Fruit fly (Drosophila melanogaster) whole organism, embryonic: ENCODE data around the gene GNBP3.
A peak's percentile ranks its signal among the peaks of the same experiment; 100 is the strongest.

Source experiments
- Abd-B ChIP-seq: fragments of 200-800 bp; sonication (Bioruptor generic); optimal IDR thresholded peaks from 2 replicates; lab custom pipeline; 2018; ENCODE audit warnings: missing biosample characterization, mild to moderate bottlenecking, missing genetic modification characterization, moderate library complexity
- Adf1 ChIP-seq: fragments of 200-800 bp; sonication (Bioruptor generic); IDR thresholded peaks from 2 replicates; pipeline ENCODE4 v1.3.6; 2022; ENCODE audit warnings: missing biosample characterization, missing genetic modification characterization
- Awh ChIP-seq: fragments of 200-800 bp; sonication (Bioruptor generic); IDR thresholded peaks from 2 replicates; pipeline ENCODE4, ENCODE4 v1.3.6; 2022; ENCODE audit warnings: missing biosample characterization, missing genetic modification characterization
- CG10321 ChIP-seq: fragments of 200-800 bp; sonication (Bioruptor generic); IDR thresholded peaks from 2 replicates; pipeline ENCODE4 v1.3.6; 2022; ENCODE audit warnings: missing biosample characterization, missing genetic modification characterization
- CG10565 ChIP-seq: fragments of 200-800 bp; sonication (Bioruptor generic); optimal IDR thresholded peaks from 3 replicates; lab custom pipeline; 2016; ENCODE audit warnings: missing biosample characterization, mild to moderate bottlenecking, missing genetic modification characterization
- CG11560 ChIP-seq: fragments of 200-800 bp; sonication (Bioruptor generic); IDR thresholded peaks from 3 replicates; pipeline ENCODE4 v1.3.6; 2022; ENCODE audit warnings: missing biosample characterization, missing genetic modification characterization
- CG1233 ChIP-seq: fragments of 200-800 bp; sonication (Bioruptor generic); optimal IDR thresholded peaks from 4 replicates; lab custom pipeline; 2018; ENCODE audit warnings: missing biosample characterization, mild to moderate bottlenecking, missing genetic modification characterization
- CG12659 ChIP-seq: fragments of 200-800 bp; sonication (Bioruptor generic); optimal IDR thresholded peaks from 3 replicates; lab custom pipeline; 2017; ENCODE audit warnings: mild to moderate bottlenecking, missing biosample characterization, missing genetic modification reagents, missing genetic modification characterization
- CG13894 ChIP-seq: fragments of 200-800 bp; sonication (Bioruptor generic); optimal IDR thresholded peaks from 3 replicates; lab custom pipeline; 2018; ENCODE audit warnings: missing biosample characterization, mild to moderate bottlenecking, missing genetic modification characterization, moderate library complexity
- CG14050 ChIP-seq: fragments of 200-800 bp; sonication (Bioruptor generic); IDR thresholded peaks from 3 replicates; pipeline ENCODE4 v1.3.6; 2022; ENCODE audit warnings: missing biosample characterization, missing genetic modification characterization
- CG14441 ChIP-seq: fragments of 200-800 bp; sonication (Bioruptor generic); IDR thresholded peaks from 2 replicates; pipeline ENCODE4 v1.3.6; 2022; ENCODE audit warnings: missing biosample characterization, missing genetic modification characterization
- CG17186 ChIP-seq: fragments of 200-800 bp; sonication (Bioruptor generic); optimal IDR thresholded peaks from 3 replicates; lab custom pipeline; 2017; ENCODE audit warnings: missing biosample characterization, missing genetic modification reagents, missing genetic modification characterization
- CG17802 ChIP-seq: fragments of 200-800 bp; sonication (Bioruptor generic); optimal IDR thresholded peaks from 2 replicates; lab custom pipeline; 2018; ENCODE audit warnings: missing biosample characterization, mild to moderate bottlenecking, missing genetic modification characterization, moderate library complexity
- CG2875 ChIP-seq: fragments of 200-800 bp; sonication (Bioruptor generic); optimal IDR thresholded peaks from 2 replicates; lab custom pipeline; 2017; ENCODE audit warnings: missing biosample characterization, mild to moderate bottlenecking, missing genetic modification characterization, missing genetic modification reagents
- CG4328 ChIP-seq: fragments of 200-800 bp; sonication (Bioruptor generic); optimal IDR thresholded peaks from 3 replicates; lab custom pipeline; 2017; ENCODE audit warnings: missing biosample characterization, missing genetic modification reagents, missing genetic modification characterization
- CG43689 ChIP-seq: fragments of 200-800 bp; sonication (Bioruptor generic); IDR thresholded peaks from 2 replicates; pipeline ENCODE4 v1.3.6; 2022; ENCODE audit warnings: missing biosample characterization, missing genetic modification characterization
- CG4424 ChIP-seq: fragments of 200-800 bp; sonication (Bioruptor generic); optimal IDR thresholded peaks from 3 replicates; lab custom pipeline; 2016; ENCODE audit warnings: missing biosample characterization, missing genetic modification characterization
- CG6765 ChIP-seq: fragments of 200-800 bp; sonication (Bioruptor generic); optimal IDR thresholded peaks from 3 replicates; lab custom pipeline; 2017; ENCODE audit warnings: missing biosample characterization, mild to moderate bottlenecking, missing genetic modification characterization
- CG7745 ChIP-seq: fragments of 200-800 bp; sonication (Bioruptor generic); optimal IDR thresholded peaks from 2 replicates; lab custom pipeline; 2018; ENCODE audit warnings: missing biosample characterization, mild to moderate bottlenecking, missing genetic modification characterization, moderate library complexity
- CG7786 ChIP-seq: fragments of 200-800 bp; sonication (Bioruptor generic); optimal IDR thresholded peaks from 2 replicates; lab custom pipeline; 2016; ENCODE audit warnings: missing biosample characterization, missing genetic modification characterization
- Camta ChIP-seq: fragments of 200-800 bp; sonication (Bioruptor generic); optimal IDR thresholded peaks from 2 replicates; lab custom pipeline; 2016; ENCODE audit warnings: missing biosample characterization, missing genetic modification characterization
- Dip2 ChIP-seq: fragments of 200-800 bp; sonication (Bioruptor generic); IDR thresholded peaks from 2 replicates; pipeline ENCODE4 v1.3.6; 2022; ENCODE audit warnings: missing biosample characterization, missing genetic modification characterization
- Doc2 ChIP-seq: fragments of 200-800 bp; sonication (Bioruptor generic); IDR thresholded peaks from 2 replicates; pipeline ENCODE4 v1.3.6; 2022; ENCODE audit warnings: missing biosample characterization, missing genetic modification characterization
- Eip74EF ChIP-seq, 2 experiments: fragments of 200-800 bp in 1 of 2; fragments of >200 bp in 1 of 2; sonication (Bioruptor generic) in 1 of 2; optimal IDR thresholded peaks; 2 replicates each; lab custom pipeline; 2017 to 2019; ENCODE audit warnings: missing biosample characterization in 2 of 2, missing genetic modification characterization in 2 of 2, mild to moderate bottlenecking in 1 of 2, moderate library complexity in 1 of 2
- Ets97D ChIP-seq: fragments of 200-800 bp; sonication (Bioruptor generic); optimal IDR thresholded peaks from 3 replicates; lab custom pipeline; 2016; ENCODE audit warnings: missing biosample characterization, missing genetic modification characterization
- HHEX ChIP-seq: fragments of 200-800 bp; sonication (Bioruptor generic); optimal IDR thresholded peaks from 3 replicates; lab custom pipeline; 2017; ENCODE audit warnings: missing biosample characterization, mild to moderate bottlenecking, missing genetic modification characterization, missing genetic modification reagents
- HLHmδ ChIP-seq: fragments of 200-800 bp; sonication (Bioruptor generic); optimal IDR thresholded peaks from 2 replicates; lab custom pipeline; 2018; ENCODE audit warnings: missing biosample characterization, mild to moderate bottlenecking, missing genetic modification characterization, moderate library complexity
- Hr39 ChIP-seq: fragments of >200 bp; optimal IDR thresholded peaks from 2 replicates; lab custom pipeline; 2017
- Lim3 ChIP-seq: fragments of 200-800 bp; sonication (Bioruptor generic); IDR thresholded peaks from 2 replicates; pipeline ENCODE4 v1.3.6; 2022; ENCODE audit warnings: missing biosample characterization, missing genetic modification characterization
- MBD-R2 ChIP-seq: fragments of 200-800 bp; sonication (Bioruptor generic); IDR thresholded peaks from 2 replicates; pipeline ENCODE4 v1.3.6; 2022; ENCODE audit warnings: missing biosample characterization, missing genetic modification characterization
- MTF-1 ChIP-seq: fragments of 200-800 bp; sonication (Bioruptor generic); optimal IDR thresholded peaks from 2 replicates; lab custom pipeline; 2018; ENCODE audit warnings: missing biosample characterization, mild to moderate bottlenecking, missing genetic modification characterization, borderline replicate concordance
- Mrtf ChIP-seq: fragments of 200-800 bp; sonication (Bioruptor generic); IDR thresholded peaks from 3 replicates; pipeline ENCODE4 v1.3.6; 2022; ENCODE audit warnings: missing biosample characterization, missing genetic modification characterization
- Oli ChIP-seq: fragments of 200-800 bp; sonication (Bioruptor generic); optimal IDR thresholded peaks from 2 replicates; lab custom pipeline; 2018; ENCODE audit warnings: missing biosample characterization, mild to moderate bottlenecking, missing genetic modification characterization, moderate library complexity
- Optix ChIP-seq: fragments of 200-800 bp; sonication (Bioruptor generic); IDR thresholded peaks from 3 replicates; pipeline ENCODE4 v1.3.6; 2022; ENCODE audit warnings: missing biosample characterization, missing genetic modification characterization
- Sry-β ChIP-seq: fragments of 200-800 bp; sonication (Bioruptor generic); optimal IDR thresholded peaks from 2 replicates; lab custom pipeline; 2018; ENCODE audit warnings: missing biosample characterization, mild to moderate bottlenecking, missing genetic modification characterization, moderate library complexity
- Stat92E ChIP-seq, 3 experiments: fragments of >200 bp in 2 of 3; fragments of 200-800 bp in 1 of 3; sonication (Bioruptor generic) in 1 of 3; optimal IDR thresholded peaks; 2 replicates each; lab custom pipeline; 2017 to 2019; ENCODE audit warnings: missing biosample characterization in 3 of 3, missing genetic modification characterization in 3 of 3, mild to moderate bottlenecking in 1 of 3, moderate library complexity in 1 of 3
- YL-1 ChIP-seq: fragments of 200-800 bp; sonication (Bioruptor generic); optimal IDR thresholded peaks from 3 replicates; lab custom pipeline; 2017; ENCODE audit warnings: missing biosample characterization, mild to moderate bottlenecking, missing genetic modification characterization
- ac ChIP-seq: fragments of 200-800 bp; sonication (Bioruptor generic); optimal IDR thresholded peaks from 3 replicates; lab custom pipeline; 2017; ENCODE audit warnings: missing biosample characterization, mild to moderate bottlenecking, missing genetic modification characterization
- al ChIP-seq: fragments of 200-800 bp; sonication (Bioruptor generic); IDR thresholded peaks from 2 replicates; pipeline ENCODE4 v1.3.6; 2022; ENCODE audit warnings: missing biosample characterization, missing genetic modification characterization
- amos ChIP-seq: fragments of 200-800 bp; sonication (Bioruptor generic); IDR thresholded peaks from 2 replicates; pipeline ENCODE4 v1.3.6; 2022; ENCODE audit warnings: missing biosample characterization, missing genetic modification characterization; ENCODE audit not compliant: partially characterized antibody
- chinmo ChIP-seq: fragments of 200-800 bp; sonication (Bioruptor generic); IDR thresholded peaks from 4 replicates; pipeline ENCODE4 v1.3.6; 2022; ENCODE audit warnings: missing biosample characterization, missing genetic modification characterization; ENCODE audit not compliant: partially characterized antibody
- dati ChIP-seq: fragments of 200-800 bp; sonication (Bioruptor generic); IDR thresholded peaks from 2 replicates; pipeline ENCODE4 v1.3.6; 2022; ENCODE audit warnings: missing biosample characterization, missing genetic modification characterization
- gsb ChIP-seq: fragments of 200-800 bp; sonication (Bioruptor generic); IDR thresholded peaks from 2 replicates; pipeline ENCODE4 v1.3.6; 2022; ENCODE audit warnings: missing biosample characterization, missing genetic modification characterization
- ind ChIP-seq: fragments of 200-800 bp; sonication (Bioruptor generic); optimal IDR thresholded peaks from 3 replicates; lab custom pipeline; 2016; ENCODE audit warnings: missing biosample characterization, missing genetic modification characterization
- kah ChIP-seq: fragments of 200-800 bp; sonication (Bioruptor generic); optimal IDR thresholded peaks from 2 replicates; lab custom pipeline; 2018; ENCODE audit warnings: missing biosample characterization, mild to moderate bottlenecking, missing genetic modification characterization
- lbe ChIP-seq: fragments of 200-800 bp; sonication (Bioruptor generic); optimal IDR thresholded peaks from 2 replicates; lab custom pipeline; 2016; ENCODE audit warnings: missing biosample characterization, mild to moderate bottlenecking, missing genetic modification characterization
- mld ChIP-seq: fragments of 200-800 bp; sonication (Bioruptor generic); IDR thresholded peaks from 3 replicates; pipeline ENCODE4 v1.3.6; 2022; ENCODE audit warnings: missing biosample characterization, missing genetic modification characterization; ENCODE audit not compliant: partially characterized antibody
- row ChIP-seq: fragments of 200-800 bp; sonication (Bioruptor generic); IDR thresholded peaks from 3 replicates; pipeline ENCODE4 v1.3.6; 2022; ENCODE audit warnings: missing biosample characterization, missing genetic modification characterization
- sr ChIP-seq: fragments of 200-800 bp; sonication (Bioruptor generic); IDR thresholded peaks from 3 replicates; pipeline ENCODE4 v1.3.6; 2022; ENCODE audit warnings: missing biosample characterization, missing genetic modification characterization
- tap ChIP-seq: fragments of 200-800 bp; optimal IDR thresholded peaks from 3 replicates; lab custom pipeline; 2019; ENCODE audit warnings: missing biosample characterization, mild to moderate bottlenecking, missing genetic modification characterization, moderate library complexity

GNBP3 gene

dm6 chr3L:8996173-8996767 lies 41.4 kb downstream of the GNBP3 start (continued):
- peak; percentile 32 for TF ChIP-seq CG7786
- TF ChIP-seq Eip74EF (GFP tag; optimal IDR thresholded peaks at IDR 0.05; lab: Kevin White, UChicago): no peak
- peak; percentile 26 for TF ChIP-seq CG12659 (GFP tag; lab: Kevin White, UChicago)
- peak; percentile 39 for TF ChIP-seq CG1233
- TF ChIP-seq ind (GFP tag; lab: Kevin White, UChicago): peak; percentile 68
- TF ChIP-seq CG2875 (GFP tag; lab: Kevin White, UChicago): peak; percentile 34
- no peak for TF ChIP-seq sr (GFP tag; lab: Robert Waterston, UW)
- peak; percentile 65 for TF ChIP-seq Oli
- peak; percentile 74 for TF ChIP-seq CG14441
- no peak for TF ChIP-seq CG11560 (tag; lab: Robert Waterston, UW)
- no peak for TF ChIP-seq Sry-β
- peak; percentile 80 for TF ChIP-seq lbe (GFP tag; lab: Kevin White, UChicago)
- TF ChIP-seq Abd-B: peak; percentile 58
- TF ChIP-seq al (GFP tag; lab: Robert Waterston, UW): peak; percentile 47; the same call in 1 of the 2 replicates
- no peak for TF ChIP-seq tap (tag; lab: Kevin White, UChicago)
- no peak for TF ChIP-seq ac (GFP tag; lab: Kevin White, UChicago)
- TF ChIP-seq kah (GFP tag; lab: Kevin White, UChicago): no peak
- no peak for TF ChIP-seq mld
- peak; percentile 31 for TF ChIP-seq Ets97D (GFP tag; lab: Kevin White, UChicago)
- TF ChIP-seq Camta (GFP tag; lab: Kevin White, UChicago): peak; percentile 27
- no peak for TF ChIP-seq amos
- no peak for TF ChIP-seq Awh (GFP tag; lab: Robert Waterston, UW)
- no peak for TF ChIP-seq CG10565 (GFP tag; lab: Kevin White, UChicago)
- TF ChIP-seq CG4328 (GFP tag; lab: Kevin White, UChicago): no peak
- TF ChIP-seq Optix (GFP tag; lab: Robert Waterston, UW): 0 out of 3 replicates have a peak, but pooled peaks have one; percentile 25
- no peak for TF ChIP-seq chinmo (GFP tag; lab: Robert Waterston, UW)
- TF ChIP-seq gsb: no peak
- TF ChIP-seq Doc2 (GFP tag; lab: Robert Waterston, UW): peak; percentile 45; the same call in 1 of the 2 replicates
- TF ChIP-seq HLHmδ (GFP tag; lab: Kevin White, UChicago): no peak
- TF ChIP-seq CG10321 (GFP tag; lab: Robert Waterston, UW): no peak
- peak; percentile 21 for TF ChIP-seq MTF-1 (GFP tag; lab: Kevin White, UChicago)
- no peak for TF ChIP-seq CG17186 (GFP tag; lab: Kevin White, UChicago)
- TF ChIP-seq Stat92E (GFP tag; optimal IDR thresholded peaks at IDR 0.05; lab: Kevin White, UChicago): no peak
- TF ChIP-seq row (GFP tag; lab: Robert Waterston, UW): peak; percentile 79
- TF ChIP-seq HHEX (GFP tag; lab: Kevin White, UChicago): peak; percentile 49
- no peak for TF ChIP-seq CG43689 (GFP tag; lab: Robert Waterston, UW)
- no peak for TF ChIP-seq CG13894 (tag; lab: Kevin White, UChicago)
- no peak for TF ChIP-seq Dip2 (GFP tag; lab: Robert Waterston, UW)
- peak; percentile 64 for TF ChIP-seq CG4424 (GFP tag; lab: Kevin White, UChicago)
- 0 out of 2 replicates have a peak, but pooled peaks have one; percentile 13 for TF ChIP-seq Lim3 (GFP tag; lab: Robert Waterston, UW)
- TF ChIP-seq YL-1: no peak
- 0 out of 2 replicates have a peak, but pooled peaks have one; percentile 3 for TF ChIP-seq dati (GFP tag; lab: Robert Waterston, UW)
- TF ChIP-seq Hr39: no peak
- no peak for TF ChIP-seq CG7745 (tag; lab: Kevin White, UChicago)
- TF ChIP-seq MBD-R2 (GFP tag; lab: Robert Waterston, UW): peak; percentile 51; the same call in 1 of the 2 replicates
- no peak for TF ChIP-seq Adf1 (GFP tag; lab: Robert Waterston, UW)
- no peak for TF ChIP-seq CG6765 (GFP tag; lab: Kevin White, UChicago)
- peak; percentile 44; the same call in 1 of the 3 replicates for TF ChIP-seq CG14050 (GFP tag; lab: Robert Waterston, UW)
- TF ChIP-seq CG17802 (tag; lab: Kevin White, UChicago): no peak
- TF ChIP-seq Mrtf (GFP tag; lab: Robert Waterston, UW): peak; percentile 52; the same call in 1 of the 3 replicates
